Worm (Caenorhabditis elegans) whole organism, early embryonic: ENCODE measurements around the gene bath-42.
A peak's percentile ranks its signal among the peaks of the same experiment; 100 is the strongest.

ENCODE experiments used
- B0310.2 ChIP-seq: sonication (generic microtip); optimal IDR thresholded peaks from 2 replicates; lab custom pipeline; 2016; ENCODE audit warnings: mild to moderate bottlenecking, missing genetic modification characterization, missing compliant biosample characterization
- F13C5.2 ChIP-seq: sonication (generic microtip); optimal IDR thresholded peaks from 2 replicates; lab custom pipeline; 2017; ENCODE audit warnings: mild to moderate bottlenecking, missing genetic modification characterization, inconsistent platforms, missing compliant biosample characterization
- aly-1 ChIP-seq: sonication (generic microtip); optimal IDR thresholded peaks from 2 replicates; lab custom pipeline; 2016; ENCODE audit warnings: missing genetic modification characterization, missing compliant biosample characterization
- ama-1 ChIP-seq: fragments of 150-350 bp; optimal IDR thresholded peaks from 2 replicates; lab custom pipeline; 2014
- ceh-13 ChIP-seq: fragments of 200-800 bp; sonication (Bioruptor generic); optimal IDR thresholded peaks from 2 replicates; lab custom pipeline; 2018; ENCODE audit warnings: mild to moderate bottlenecking, missing genetic modification characterization, missing compliant biosample characterization
- ceh-36 ChIP-seq: sonication (generic microtip); optimal IDR thresholded peaks from 2 replicates; lab custom pipeline; 2016; ENCODE audit warnings: missing genetic modification characterization, inconsistent platforms, missing compliant biosample characterization
- ets-7 ChIP-seq: sonication (generic microtip); optimal IDR thresholded peaks from 2 replicates; lab custom pipeline; 2016; ENCODE audit warnings: missing genotype, missing genetic modification characterization, missing compliant biosample characterization
- flt-1 ChIP-seq: fragments of 200-800 bp; sonication (Bioruptor generic); IDR thresholded peaks from 2 replicates; pipeline ENCODE4 v1.3.6; 2022; ENCODE audit warnings: missing genetic modification characterization, missing compliant biosample characterization
- hmbx-1 ChIP-seq: sonication (generic microtip); optimal IDR thresholded peaks from 2 replicates; lab custom pipeline; 2016; ENCODE audit warnings: mild to moderate bottlenecking, missing genetic modification characterization, missing compliant biosample characterization
- hmg-4 ChIP-seq: fragments of 200-800 bp; sonication (Bioruptor generic); optimal IDR thresholded peaks from 2 replicates; lab custom pipeline; 2018; ENCODE audit warnings: mild to moderate bottlenecking, missing genetic modification characterization, missing compliant biosample characterization
- hnd-1 ChIP-seq: sonication (generic microtip); optimal IDR thresholded peaks from 2 replicates; lab custom pipeline; 2016; ENCODE audit warnings: missing genetic modification characterization, missing compliant biosample characterization
- pes-1 ChIP-seq: fragments of 200-800 bp; sonication (Bioruptor generic); IDR thresholded peaks from 2 replicates; pipeline ENCODE4 v1.3.6; 2022; ENCODE audit warnings: missing genetic modification reagents, missing genetic modification characterization, missing compliant biosample characterization
- scrt-1 ChIP-seq: fragments of 200-800 bp; sonication (Bioruptor generic); IDR thresholded peaks from 2 replicates; pipeline ENCODE4 v1.3.6; 2022; ENCODE audit warnings: missing genetic modification characterization, missing compliant biosample characterization
- sea-1 ChIP-seq: fragments of 200-800 bp; sonication (Bioruptor generic); conservative IDR thresholded peaks from 2 replicates; pipeline ENCODE4 v1.3.6; 2022; ENCODE audit warnings: missing genetic modification characterization, missing compliant biosample characterization
- tbx-11 ChIP-seq: fragments of 200-800 bp; sonication (Bioruptor generic); IDR thresholded peaks from 2 replicates; pipeline ENCODE4 v1.3.6; 2022; ENCODE audit warnings: missing genetic modification characterization, missing compliant biosample characterization
- tbx-37 ChIP-seq: fragments of 200-800 bp; sonication (Bioruptor generic); conservative IDR thresholded peaks from 2 replicates; pipeline ENCODE4 v1.3.6; 2022; ENCODE audit warnings: missing genetic modification reagents, missing genetic modification characterization, missing compliant biosample characterization
- tra-4 ChIP-seq: sonication (generic microtip); optimal IDR thresholded peaks from 2 replicates; lab custom pipeline; 2017; ENCODE audit warnings: missing genetic modification characterization, missing compliant biosample characterization

The bath-42 gene

DNA sequence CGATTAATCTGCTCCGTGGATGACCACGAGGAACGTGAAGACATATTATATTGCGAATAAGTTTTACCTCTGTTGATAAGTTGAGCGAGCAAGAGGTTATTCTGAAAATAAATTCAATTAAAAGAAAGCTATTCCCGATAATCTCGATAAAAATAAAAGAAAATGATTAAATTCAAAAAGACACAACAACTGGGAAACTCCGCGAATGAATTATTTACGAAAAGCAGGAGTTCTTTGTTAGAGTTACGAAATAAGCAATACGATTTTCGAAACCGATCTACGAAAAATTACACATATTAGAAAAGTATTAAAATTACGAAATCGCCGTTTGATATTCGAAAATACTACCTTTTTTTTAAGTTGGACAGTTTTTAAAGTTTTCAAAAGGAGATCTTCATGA is at the start of gene bath-42:
Gene bath-42 (minus strand): TSS at position 101 of the 400 bp plus-strand sequence.
- no peak for TF ChIP-seq pes-1 (GFP tag; lab: Robert Waterston, UW)
- no peak for TF ChIP-seq ceh-13
- TF ChIP-seq tra-4, result no peak
- TF ChIP-seq B0310.2 (tag; lab: Kevin White, UChicago), result no peak
- TF ChIP-seq tbx-11 (GFP tag; lab: Robert Waterston, UW), result no peak
- no peak for TF ChIP-seq scrt-1
- no peak for TF ChIP-seq hmbx-1 (tag; lab: Kevin White, UChicago)
- no peak for TF ChIP-seq ceh-36
- no peak for TF ChIP-seq tbx-37
- TF ChIP-seq aly-1, result no peak
- TF ChIP-seq F13C5.2 (tag; lab: Kevin White, UChicago), result no peak
- no peak for TF ChIP-seq hmg-4 (GFP tag; lab: Kevin White, UChicago)
- TF ChIP-seq sea-1 (GFP tag; lab: Robert Waterston, UW), result no peak

DNA sequence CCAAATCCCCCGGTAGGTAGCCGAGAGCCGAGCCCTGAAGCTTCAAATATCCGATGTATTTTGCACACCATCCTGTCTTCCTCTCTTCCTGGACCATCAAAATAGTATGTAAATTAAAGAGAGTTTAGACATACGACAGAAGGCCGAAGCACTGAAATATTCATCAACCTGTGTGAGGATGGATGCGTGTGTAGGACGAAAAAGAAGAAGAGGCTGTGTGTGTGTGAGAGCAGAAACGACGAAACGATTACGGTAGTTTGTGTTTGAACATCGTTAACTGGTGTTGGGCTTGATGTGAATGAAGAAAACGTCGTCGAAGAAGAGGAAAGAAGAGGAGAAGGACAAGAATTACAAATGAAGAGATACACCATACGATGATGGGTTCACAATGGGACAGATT is 48.4 kb upstream of the bath-42 start:
- TF ChIP-seq hnd-1 (no peak), F13C5.2 (tag; lab: Kevin White, UChicago) (no peak), flt-1 (GFP tag; lab: Robert Waterston, UW) (no peak), tbx-37 (no peak), pes-1 (GFP tag; lab: Robert Waterston, UW) (no peak), ets-7 (no peak), hmbx-1 (tag; lab: Kevin White, UChicago) (no peak), ceh-36 (no peak), ceh-13 (no peak), tra-4 (no peak), sea-1 (GFP tag; lab: Robert Waterston, UW) (no peak), tbx-11 (GFP tag; lab: Robert Waterston, UW) (no peak), hmg-4 (GFP tag; lab: Kevin White, UChicago) (no peak), B0310.2 (tag; lab: Kevin White, UChicago) (no peak)

DNA sequence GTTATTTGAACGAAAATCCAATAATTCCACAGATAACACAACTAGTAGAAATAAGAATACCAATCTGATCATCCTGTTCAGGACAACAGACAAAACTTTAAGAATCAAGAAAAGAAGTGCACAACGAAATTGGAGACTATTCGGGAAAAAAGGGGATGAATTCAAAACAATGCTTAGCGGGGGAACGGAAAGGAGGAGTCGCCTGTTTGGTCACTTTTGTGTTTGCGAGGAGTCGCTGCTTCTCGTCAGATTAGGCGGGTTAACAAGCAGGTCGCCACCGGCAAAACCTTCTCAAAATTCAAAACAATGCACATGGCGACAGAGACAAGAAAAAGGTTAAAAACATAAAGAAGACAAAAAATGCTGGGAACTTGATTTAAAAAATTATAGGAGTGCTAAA is 46.6 kb upstream of the bath-42 start, which contains the start of gene C30A5.10:
Gene C30A5.10 (minus strand): TSS at position 101 of the 400 bp plus-strand sequence.
- no peak for TF ChIP-seq tra-4

DNA sequence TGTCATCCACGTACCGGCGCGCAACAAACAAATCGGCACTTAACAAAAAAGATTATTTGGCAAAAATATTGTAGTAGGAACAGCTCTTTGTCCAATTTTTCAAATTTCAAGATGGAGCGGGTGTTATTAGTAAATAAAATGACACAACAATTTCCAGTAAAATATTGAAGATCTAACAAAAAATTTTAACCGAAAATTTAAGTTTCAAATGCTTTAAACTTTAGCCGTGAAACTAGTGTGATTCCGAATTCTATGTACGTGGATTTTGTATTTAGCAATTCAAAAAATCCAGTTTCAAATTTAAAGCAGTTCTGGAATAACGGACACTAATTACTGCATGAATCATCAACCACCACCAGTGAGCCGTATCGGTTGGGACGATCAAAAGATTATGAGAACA is 39.6 kb upstream of the bath-42 start, which contains the start of gene snb-5:
Gene snb-5 (plus strand): TSS at position 301 of the 400 bp plus-strand sequence.
- no peak for TF ChIP-seq ets-7
- no peak for TF ChIP-seq tra-4
- TF ChIP-seq pes-1 (GFP tag; lab: Robert Waterston, UW), result no peak
- TF ChIP-seq ceh-36, result no peak
- TF ChIP-seq tbx-11 (GFP tag; lab: Robert Waterston, UW), result no peak
- no peak for TF ChIP-seq hmg-4 (GFP tag; lab: Kevin White, UChicago)
- no peak for TF ChIP-seq B0310.2 (tag; lab: Kevin White, UChicago)
- TF ChIP-seq aly-1, result no peak
- TF ChIP-seq ceh-13, result no peak
- TF ChIP-seq flt-1 (GFP tag; lab: Robert Waterston, UW), result no peak
- TF ChIP-seq F13C5.2 (tag; lab: Kevin White, UChicago), result no peak
- TF ChIP-seq tbx-37, result no peak
- TF ChIP-seq sea-1 (GFP tag; lab: Robert Waterston, UW), result no peak
- no peak for TF ChIP-seq ama-1 (lab: Kevin White, UChicago)
- TF ChIP-seq hmbx-1 (tag; lab: Kevin White, UChicago), result no peak
- no peak for TF ChIP-seq hnd-1
- no peak for TF ChIP-seq scrt-1

DNA sequence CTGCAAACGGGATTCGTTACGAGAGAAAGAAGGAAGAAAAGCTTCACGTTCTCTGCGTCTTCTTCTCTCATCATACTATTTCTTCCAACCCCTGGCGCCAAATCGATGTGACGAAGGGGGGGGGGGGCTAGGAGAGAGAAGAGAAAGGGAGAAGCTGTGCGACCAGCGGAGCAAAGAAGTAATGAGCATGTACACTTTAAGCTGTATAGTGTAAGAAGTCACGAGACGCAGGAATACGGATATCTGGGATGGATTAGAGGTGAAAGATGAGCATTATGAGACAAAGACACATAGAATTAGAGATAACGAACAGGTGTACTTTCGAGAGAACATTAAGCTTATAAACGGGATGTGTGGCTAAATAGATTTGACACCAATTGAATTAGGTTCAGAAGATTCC is 38.6 kb upstream of the bath-42 start:
- TF ChIP-seq hmbx-1 (tag; lab: Kevin White, UChicago) (no peak), ceh-36 (peak; percentile 0), F13C5.2 (tag; lab: Kevin White, UChicago) (no peak), tbx-37 (no peak), ceh-13 (no peak), scrt-1 (no peak)

DNA sequence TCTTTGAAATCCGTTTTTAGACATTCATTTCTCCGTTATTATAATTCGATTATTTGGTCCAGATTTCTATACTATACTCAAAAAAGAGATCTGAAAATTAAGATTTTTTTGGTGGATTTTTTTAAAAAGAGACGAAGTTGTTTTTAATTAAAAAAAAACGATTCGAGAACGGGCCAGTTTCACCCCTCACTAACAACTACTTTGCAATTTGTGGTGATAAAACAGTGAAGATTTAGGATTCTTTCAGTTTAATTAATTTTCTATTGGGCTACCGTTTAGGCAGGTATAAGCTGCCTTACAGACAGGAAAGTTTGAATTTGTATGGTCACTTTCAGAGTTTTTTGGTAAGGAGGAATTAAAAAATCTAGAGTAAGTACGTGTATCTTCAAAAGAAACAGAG is 37.9 kb upstream of the bath-42 start, which contains the start of gene unc-36:
Gene unc-36 (minus strand): TSS at position 101 of the 400 bp plus-strand sequence.
- TF ChIP-seq sea-1 (GFP tag; lab: Robert Waterston, UW) (no peak), pes-1 (GFP tag; lab: Robert Waterston, UW) (no peak), F13C5.2 (tag; lab: Kevin White, UChicago) (no peak), ama-1 (lab: Kevin White, UChicago) (no peak), flt-1 (GFP tag; lab: Robert Waterston, UW) (no peak), ceh-36 (no peak), hnd-1 (no peak), B0310.2 (tag; lab: Kevin White, UChicago) (no peak), tbx-11 (GFP tag; lab: Robert Waterston, UW) (no peak), aly-1 (no peak)

DNA sequence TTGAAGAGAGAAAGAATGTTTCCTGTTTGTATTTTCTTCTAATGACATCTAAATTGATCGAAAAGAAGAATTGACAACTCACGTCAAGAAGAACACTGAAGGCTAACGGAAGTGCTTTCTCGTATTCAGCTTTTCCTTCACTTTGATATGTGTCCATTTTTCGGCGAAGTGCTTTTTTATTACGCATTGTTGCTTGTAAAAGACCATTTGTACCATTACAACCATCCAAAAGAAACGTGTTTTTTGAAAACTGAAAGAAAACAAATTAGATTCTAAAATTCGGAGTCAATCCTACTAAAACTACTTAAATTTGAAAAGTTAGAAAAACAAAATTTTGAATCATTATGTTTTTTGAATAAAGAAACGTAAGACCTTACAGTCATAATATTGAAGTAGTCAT is 35.9 kb upstream of the bath-42 start:
- TF ChIP-seq flt-1 (GFP tag; lab: Robert Waterston, UW), result no peak
- no peak for TF ChIP-seq B0310.2 (tag; lab: Kevin White, UChicago)
- no peak for TF ChIP-seq tbx-11 (GFP tag; lab: Robert Waterston, UW)
- TF ChIP-seq tra-4, result no peak
- TF ChIP-seq hmg-4 (GFP tag; lab: Kevin White, UChicago), result no peak
- no peak for TF ChIP-seq hmbx-1 (tag; lab: Kevin White, UChicago)
- TF ChIP-seq ceh-13, result no peak
- no peak for TF ChIP-seq sea-1 (GFP tag; lab: Robert Waterston, UW)
- no peak for TF ChIP-seq ets-7
- no peak for TF ChIP-seq tbx-37
- no peak for TF ChIP-seq ama-1 (lab: Kevin White, UChicago)
- no peak for TF ChIP-seq F13C5.2 (tag; lab: Kevin White, UChicago)
- no peak for TF ChIP-seq ceh-36
- no peak for TF ChIP-seq pes-1 (GFP tag; lab: Robert Waterston, UW)
- no peak for TF ChIP-seq aly-1
- no peak for TF ChIP-seq hnd-1
- no peak for TF ChIP-seq scrt-1

DNA sequence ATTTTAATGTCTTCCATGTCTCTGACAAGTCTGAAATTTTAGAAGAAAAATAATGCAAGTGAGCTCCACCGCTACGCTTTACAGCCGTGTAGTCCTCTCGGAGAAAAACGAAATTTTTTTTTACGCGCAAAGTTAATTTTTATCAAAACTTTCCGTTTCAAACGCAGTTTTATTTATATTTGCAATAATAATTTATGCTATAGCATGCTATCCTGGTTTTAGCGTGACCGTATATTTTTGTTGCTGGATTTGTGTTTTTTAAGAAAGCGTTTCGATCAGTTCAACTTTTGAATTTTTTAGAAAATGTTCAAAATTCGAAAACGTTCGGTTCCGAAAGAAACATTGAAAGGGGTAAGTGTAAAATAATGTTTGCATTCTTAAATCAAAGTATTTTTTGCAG is 28.5 kb upstream of the bath-42 start, which contains the start of gene C50C3.1:
Gene C50C3.1 (plus strand): TSS at position 301 of the 400 bp plus-strand sequence.
- no peak for TF ChIP-seq ama-1 (lab: Kevin White, UChicago)
- TF ChIP-seq hnd-1, result no peak
- no peak for TF ChIP-seq F13C5.2 (tag; lab: Kevin White, UChicago)
- no peak for TF ChIP-seq sea-1 (GFP tag; lab: Robert Waterston, UW)
- TF ChIP-seq aly-1, result no peak
- no peak for TF ChIP-seq tra-4
- TF ChIP-seq tbx-11 (GFP tag; lab: Robert Waterston, UW), result no peak
- TF ChIP-seq ceh-13, result no peak
- TF ChIP-seq hmbx-1 (tag; lab: Kevin White, UChicago), result no peak
- no peak for TF ChIP-seq B0310.2 (tag; lab: Kevin White, UChicago)
- TF ChIP-seq pes-1 (GFP tag; lab: Robert Waterston, UW), result no peak
- no peak for TF ChIP-seq flt-1 (GFP tag; lab: Robert Waterston, UW)
